Fruit fly (Drosophila melanogaster) whole organism, embryonic: Measurements from ENCODE around the gene TpnC25D.

Experiments
- CG10267 ChIP-seq: fragments of 200-800 bp; sonication (Bioruptor generic); optimal IDR thresholded peaks from 2 replicates; lab custom pipeline; 2018; ENCODE audit warnings: missing biosample characterization, mild to moderate bottlenecking, missing genetic modification characterization, moderate library complexity
- CG10366 ChIP-seq: fragments of 200-800 bp; sonication (Bioruptor generic); IDR thresholded peaks from 2 replicates; pipeline ENCODE4 v1.3.6; 2022; ENCODE audit warnings: missing biosample characterization, missing genetic modification characterization
- CG10543 ChIP-seq: fragments of 200-800 bp; sonication (Bioruptor generic); optimal IDR thresholded peaks from 3 replicates; lab custom pipeline; 2017; ENCODE audit warnings: missing biosample characterization, mild to moderate bottlenecking, missing genetic modification characterization, moderate library complexity
- CG11398 ChIP-seq: fragments of 200-800 bp; sonication (Bioruptor generic); optimal IDR thresholded peaks from 2 replicates; lab custom pipeline; 2016; ENCODE audit warnings: missing biosample characterization, missing genetic modification characterization
- CG12155 ChIP-seq: fragments of 200-800 bp; sonication (Bioruptor generic); optimal IDR thresholded peaks from 3 replicates; lab custom pipeline; 2016; ENCODE audit warnings: missing biosample characterization, missing genetic modification characterization
- CG12236 ChIP-seq: fragments of 200-800 bp; sonication (Bioruptor generic); optimal IDR thresholded peaks from 2 replicates; lab custom pipeline; 2016; ENCODE audit warnings: missing biosample characterization, missing genetic modification characterization
- CG15269 ChIP-seq: fragments of 200-800 bp; sonication (Bioruptor generic); optimal IDR thresholded peaks from 2 replicates; lab custom pipeline; 2018; ENCODE audit warnings: missing biosample characterization, mild to moderate bottlenecking, missing genetic modification characterization, moderate library complexity
- CG17359 ChIP-seq: fragments of 200-800 bp; sonication (Bioruptor generic); optimal IDR thresholded peaks from 3 replicates; lab custom pipeline; 2018; ENCODE audit warnings: missing biosample characterization, mild to moderate bottlenecking, missing genetic modification characterization, moderate library complexity
- CG18011 ChIP-seq: fragments of 200-800 bp; sonication (Bioruptor generic); optimal IDR thresholded peaks from 2 replicates; lab custom pipeline; 2017; ENCODE audit warnings: missing biosample characterization, missing genetic modification characterization, mild to moderate bottlenecking, moderate library complexity, missing genotype
- CG1832 ChIP-seq: fragments of 200-800 bp; sonication (Bioruptor generic); optimal IDR thresholded peaks from 2 replicates; lab custom pipeline; 2017; ENCODE audit warnings: missing biosample characterization, mild to moderate bottlenecking, missing genetic modification characterization, inconsistent platforms
- CG3726 ChIP-seq: fragments of 200-800 bp; sonication (Bioruptor generic); IDR thresholded peaks from 3 replicates; pipeline ENCODE4, ENCODE4 v1.3.6; 2022; ENCODE audit warnings: missing biosample characterization, missing genetic modification characterization
- CG4854 ChIP-seq: fragments of 200-800 bp; sonication (Bioruptor generic); optimal IDR thresholded peaks from 2 replicates; lab custom pipeline; 2016; ENCODE audit warnings: missing biosample characterization, missing genetic modification characterization, inconsistent platforms
- CG6175 ChIP-seq: fragments of 200-800 bp; sonication (Bioruptor generic); IDR thresholded peaks from 3 replicates; pipeline ENCODE4 v1.3.6; 2022; ENCODE audit warnings: missing biosample characterization, missing genetic modification characterization
- CG7839 ChIP-seq: fragments of 200-800 bp; sonication (Bioruptor generic); optimal IDR thresholded peaks from 3 replicates; lab custom pipeline; 2018; ENCODE audit warnings: missing biosample characterization, mild to moderate bottlenecking, missing genetic modification characterization, moderate library complexity
- CG8359 ChIP-seq: fragments of 200-800 bp; sonication (Bioruptor generic); optimal IDR thresholded peaks from 2 replicates; lab custom pipeline; 2017; ENCODE audit warnings: missing biosample characterization, mild to moderate bottlenecking, missing genetic modification characterization, borderline replicate concordance
- CG9609 ChIP-seq: fragments of 200-800 bp; sonication (Bioruptor generic); optimal IDR thresholded peaks from 3 replicates; lab custom pipeline; 2016; ENCODE audit warnings: missing biosample characterization, missing genetic modification characterization
- CHES-1-like ChIP-seq: fragments of 200-800 bp; sonication (Bioruptor generic); optimal IDR thresholded peaks from 2 replicates; lab custom pipeline; 2016; ENCODE audit warnings: missing biosample characterization, missing genetic modification characterization
- Chrac-16 ChIP-seq: fragments of 200-800 bp; sonication (Bioruptor generic); optimal IDR thresholded peaks from 3 replicates; lab custom pipeline; 2016; ENCODE audit warnings: missing biosample characterization, missing genetic modification characterization
- D19A ChIP-seq: fragments of 200-800 bp; optimal IDR thresholded peaks from 3 replicates; lab custom pipeline; 2019; ENCODE audit warnings: missing biosample characterization, mild to moderate bottlenecking, missing genetic modification characterization, moderate library complexity
- Dip3 ChIP-seq: fragments of 200-800 bp; sonication (Bioruptor generic); optimal IDR thresholded peaks from 3 replicates; lab custom pipeline; 2016; ENCODE audit warnings: missing biosample characterization, missing genetic modification characterization
- ERR ChIP-seq: fragments of 200-800 bp; sonication (Bioruptor generic); optimal IDR thresholded peaks from 2 replicates; lab custom pipeline; 2016; ENCODE audit warnings: missing biosample characterization, missing genetic modification characterization
- Ets65A ChIP-seq: fragments of 200-800 bp; sonication (Bioruptor generic); peaks from one replicate; lab custom pipeline; 2016; ENCODE audit warnings: missing biosample characterization, missing genetic modification characterization
- Fer1 ChIP-seq: fragments of 200-800 bp; sonication (Bioruptor generic); optimal IDR thresholded peaks from 2 replicates; lab custom pipeline; 2017; ENCODE audit warnings: missing biosample characterization, mild to moderate bottlenecking, missing genetic modification characterization
- HmgZ ChIP-seq: fragments of 200-800 bp; sonication (Bioruptor generic); optimal IDR thresholded peaks from 2 replicates; lab custom pipeline; 2018; ENCODE audit warnings: missing biosample characterization, mild to moderate bottlenecking, missing genetic modification characterization
- Hr78 ChIP-seq, 2 experiments: fragments of 200-800 bp in 1 of 2; fragments of >200 bp in 1 of 2; sonication (Bioruptor generic) in 1 of 2; optimal IDR thresholded peaks; 2 replicates each; lab custom pipeline; 2017 to 2019; ENCODE audit warnings: missing biosample characterization in 2 of 2, missing genetic modification characterization in 2 of 2, mild to moderate bottlenecking in 1 of 2, moderate library complexity in 1 of 2
- Nf-YA ChIP-seq: fragments of 200-800 bp; sonication (Bioruptor generic); IDR thresholded peaks from 2 replicates; pipeline ENCODE4 v1.3.6; 2022; ENCODE audit warnings: missing biosample characterization, missing genetic modification characterization
- Scr ChIP-seq: fragments of 200-800 bp; sonication (Bioruptor generic); IDR thresholded peaks from 2 replicates; pipeline ENCODE4 v1.3.6; 2022; ENCODE audit warnings: missing biosample characterization, missing genetic modification characterization; ENCODE audit not compliant: partially characterized antibody
- Sry-β ChIP-seq: fragments of 200-800 bp; sonication (Bioruptor generic); optimal IDR thresholded peaks from 2 replicates; lab custom pipeline; 2018; ENCODE audit warnings: missing biosample characterization, mild to moderate bottlenecking, missing genetic modification characterization, moderate library complexity
- Tbp ChIP-seq: fragments of >200 bp; optimal IDR thresholded peaks from 2 replicates; lab custom pipeline; 2018; ENCODE audit warnings: missing biosample characterization, missing genetic modification characterization
- aop ChIP-seq: fragments of 200-800 bp; sonication (Bioruptor generic); IDR thresholded peaks from 2 replicates; pipeline ENCODE4 v1.3.6; 2022; ENCODE audit warnings: missing biosample characterization, missing genetic modification characterization
- ara ChIP-seq: fragments of 200-800 bp; sonication (Bioruptor generic); IDR thresholded peaks from 2 replicates; pipeline ENCODE4 v1.3.6; 2022; ENCODE audit warnings: missing biosample characterization, missing genetic modification characterization
- cato ChIP-seq: fragments of 200-800 bp; sonication (Bioruptor generic); optimal IDR thresholded peaks from 2 replicates; lab custom pipeline; 2016; ENCODE audit warnings: missing biosample characterization, missing genetic modification characterization, borderline replicate concordance
- chif ChIP-seq, 2 experiments: fragments of 200-800 bp; sonication (Bioruptor generic); optimal IDR thresholded peaks; 3 replicates each; lab custom pipeline; 2016; ENCODE audit warnings: missing biosample characterization in 2 of 2, missing genetic modification characterization in 2 of 2
- dan ChIP-seq: fragments of 200-800 bp; sonication (Bioruptor generic); IDR thresholded peaks from 2 replicates; pipeline ENCODE4 v1.3.6; 2022; ENCODE audit warnings: missing biosample characterization, missing genetic modification characterization
- danr ChIP-seq: fragments of 200-800 bp; sonication (Bioruptor generic); IDR thresholded peaks from 2 replicates; pipeline ENCODE4 v1.3.6; 2022; ENCODE audit warnings: missing biosample characterization, missing genetic modification characterization
- eyg ChIP-seq: fragments of 200-800 bp; sonication (Bioruptor generic); optimal IDR thresholded peaks from 3 replicates; lab custom pipeline; 2016; ENCODE audit warnings: missing biosample characterization, missing genetic modification characterization
- her ChIP-seq: fragments of 200-800 bp; sonication (Bioruptor generic); optimal IDR thresholded peaks from 2 replicates; lab custom pipeline; 2016; ENCODE audit warnings: missing biosample characterization, missing genetic modification characterization
- lilli ChIP-seq: fragments of 200-800 bp; sonication (Bioruptor generic); optimal IDR thresholded peaks from 3 replicates; lab custom pipeline; 2016; ENCODE audit warnings: missing biosample characterization, missing genetic modification characterization
- luna ChIP-seq: fragments of 200-800 bp; sonication (Bioruptor generic); optimal IDR thresholded peaks from 2 replicates; lab custom pipeline; 2016; ENCODE audit warnings: missing biosample characterization, missing genetic modification characterization
- pb ChIP-seq: fragments of 200-800 bp; sonication (Bioruptor generic); optimal IDR thresholded peaks from 3 replicates; lab custom pipeline; 2016; ENCODE audit warnings: missing biosample characterization, missing genetic modification characterization
- prd ChIP-seq, 3 experiments: fragments of >200 bp in 2 of 3; fragments of 200-800 bp in 1 of 3; sonication (Bioruptor generic) in 1 of 3; optimal IDR thresholded peaks in 2 of 3; IDR thresholded peaks in 1 of 3; 2 replicates in 2 of 3; 3 replicates in 1 of 3; pipeline versions ENCODE4 v1.3.6 to Lab custom; 2017 to 2022; ENCODE audit warnings: missing biosample characterization in 1 of 3, missing genetic modification characterization in 1 of 3
- psq ChIP-seq: fragments of 200-800 bp; sonication (Bioruptor generic); optimal IDR thresholded peaks from 2 replicates; lab custom pipeline; 2017; ENCODE audit warnings: missing biosample characterization, missing genetic modification characterization
- ro ChIP-seq: fragments of 200-800 bp; sonication (Bioruptor generic); IDR thresholded peaks from 2 replicates; pipeline ENCODE4 v1.3.6; 2022; ENCODE audit warnings: missing biosample characterization, missing genetic modification characterization
- slou ChIP-seq: fragments of 200-800 bp; sonication (Bioruptor generic); optimal IDR thresholded peaks from 3 replicates; lab custom pipeline; 2016; ENCODE audit warnings: missing biosample characterization, missing genetic modification characterization
- tap ChIP-seq: fragments of 200-800 bp; optimal IDR thresholded peaks from 3 replicates; lab custom pipeline; 2019; ENCODE audit warnings: missing biosample characterization, mild to moderate bottlenecking, missing genetic modification characterization, moderate library complexity
- tup ChIP-seq: fragments of 200-800 bp; sonication (Bioruptor generic); optimal IDR thresholded peaks from 2 replicates; lab custom pipeline; 2016; ENCODE audit warnings: missing biosample characterization, mild to moderate bottlenecking, missing genetic modification characterization, moderate library complexity
- vvl ChIP-seq: fragments of 200-800 bp; sonication (Bioruptor generic); IDR thresholded peaks from 2 replicates; pipeline ENCODE4 v1.3.6; 2022; ENCODE audit warnings: missing biosample characterization, missing genetic modification characterization
- zen ChIP-seq: fragments of 200-800 bp; sonication (Bioruptor generic); optimal IDR thresholded peaks from 3 replicates; lab custom pipeline; 2018; ENCODE audit warnings: missing biosample characterization, mild to moderate bottlenecking, missing genetic modification characterization, moderate library complexity

TpnC25D gene

dm6 chr2L:5256036-5256846 lies 39.7 kb downstream of the TpnC25D start (continued):
- TF ChIP-seq D19A (peak; percentile 27), cato (peak; percentile 8), CG12155 (no peak), Scr (GFP tag; lab: Robert Waterston, UW) (no peak), danr (no peak), ro (GFP tag; lab: Robert Waterston, UW) (no peak), Chrac-16 (GFP tag; lab: Kevin White, UChicago) (peak; percentile 8), prd (optimal IDR thresholded peaks at IDR 0.05; lab: Kevin White, UChicago) (no peak), prd (GFP tag; IDR thresholded peaks at IDR 0.05; lab: Robert Waterston, UW) (peak; percentile 20; the same call in 1 of the 3 replicates), aop (GFP tag; lab: Robert Waterston, UW) (0 out of 2 replicates have a peak, but pooled peaks have one; percentile 7), pb (GFP tag; lab: Kevin White, UChicago) (no peak), CG18011 (GFP tag; lab: Kevin White, UChicago) (no peak), CG1832 (GFP tag; lab: Kevin White, UChicago) (no peak), ERR (GFP tag; lab: Kevin White, UChicago) (no peak), dan (GFP tag; lab: Robert Waterston, UW) (no peak), Fer1 (no peak), Dip3 (GFP tag; lab: Kevin White, UChicago) (no peak), Nf-YA (GFP tag; lab: Robert Waterston, UW) (0 out of 2 replicates have a peak, but pooled peaks have one; percentile 18), CG8359 (GFP tag; lab: Kevin White, UChicago) (peak; percentile 54), vvl (GFP tag; lab: Robert Waterston, UW) (peak; percentile 64), CG4854 (GFP tag; lab: Kevin White, UChicago) (no peak), lilli (GFP tag; lab: Kevin White, UChicago) (peak; percentile 32), Ets65A (peak; percentile 74), CG7839 (tag; lab: Kevin White, UChicago) (peak; percentile 63), HmgZ (no peak), CG11398 (GFP tag; lab: Kevin White, UChicago) (peak; percentile 44), CG10543 (GFP tag; lab: Kevin White, UChicago) (peak; percentile 28), CHES-1-like (GFP tag; lab: Kevin White, UChicago) (no peak), CG3726 (GFP tag; lab: Robert Waterston, UW) (0 out of 3 replicates have a peak, but pooled peaks have one; percentile 22), her (GFP tag; lab: Kevin White, UChicago) (no peak), CG17359 (tag; lab: Kevin White, UChicago) (peak; percentile 46), tap (tag; lab: Kevin White, UChicago) (peak; percentile 23), CG15269 (tag; lab: Kevin White, UChicago) (no peak), Tbp (GFP tag; lab: Kevin White, UChicago) (no peak), eyg (GFP tag; lab: Kevin White, UChicago) (no peak), CG12236 (peak; percentile 30), CG9609 (GFP tag; lab: Kevin White, UChicago) (no peak), zen (tag; lab: Kevin White, UChicago) (no peak), CG6175 (GFP tag; lab: Robert Waterston, UW) (no peak), tup (peak; percentile 23), luna (no peak), slou (no peak), Sry-β (GFP tag; lab: Kevin White, UChicago) (peak; percentile 44), chif (GFP tag; optimal IDR thresholded peaks at IDR 0.05; lab: Kevin White, UChicago) (peak; percentile 20 to 42), psq (GFP tag; lab: Kevin White, UChicago) (no peak), CG10366 (GFP tag; lab: Robert Waterston, UW) (peak; percentile 24; the same call in 1 of the 2 replicates), ara (GFP tag; lab: Robert Waterston, UW) (peak; percentile 72; the same call in 1 of the 2 replicates), CG10267 (tag; lab: Kevin White, UChicago) (peak; percentile 37), Hr78 (GFP tag; optimal IDR thresholded peaks at IDR 0.05; lab: Kevin White, UChicago) (peak in 1 of 2 experiments; percentile 70)
